Worm (Caenorhabditis elegans): ENCODE results near the gene clec-67.

DNA sequence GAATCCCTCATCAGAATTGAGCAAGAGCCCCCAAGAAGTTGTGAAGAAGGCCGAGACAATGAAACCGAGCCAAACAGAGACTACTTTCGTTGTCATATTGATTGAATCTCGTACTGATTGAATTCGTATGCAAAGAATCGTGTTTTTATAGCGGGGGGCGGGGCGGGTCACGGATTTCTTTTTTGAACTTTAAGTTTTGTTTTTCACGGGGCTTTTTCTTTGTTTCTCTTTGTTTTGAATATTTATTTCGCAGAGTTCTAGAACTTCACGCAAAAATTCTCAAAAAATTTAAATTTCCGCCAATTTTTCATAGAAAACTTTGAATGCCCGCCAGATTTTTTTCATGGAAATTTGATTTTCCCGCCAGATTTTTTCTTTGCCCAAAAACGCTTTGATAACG, 34.1 kb downstream of the clec-67 start, which contains the start of gene clec-73:
- TF ChIP-seq blmp-1 (tag; optimal IDR thresholded peaks at IDR 0.05; ENCODE audit: insufficient read depth) (no peak), gmeb-1 (tag; optimal IDR thresholded peaks at IDR 0.05) (no peak), peb-1 (tag; optimal IDR thresholded peaks at IDR 0.05) (no peak), elt-1 (tag; optimal IDR thresholded peaks at IDR 0.05) (no peak), snpc-4 (tag; optimal IDR thresholded peaks at IDR 0.05) (no peak), unc-55 (GFP tag; optimal IDR thresholded peaks at IDR 0.05) (no peak), crh-2 (tag; optimal IDR thresholded peaks at IDR 0.05) (no peak), dmd-4 (tag; optimal IDR thresholded peaks at IDR 0.05) (no peak), R02D3.7 (tag; optimal IDR thresholded peaks at IDR 0.05) (no peak), nhr-11 (tag; optimal IDR thresholded peaks at IDR 0.05) (no peak), nhr-77 (tag; optimal IDR thresholded peaks at IDR 0.05) (no peak)
